Worm (Caenorhabditis elegans) whole organism, early embryonic: Measurements from ENCODE around the gene pde-2.

Source experiments
- ama-1 ChIP-seq: fragments of 150-350 bp; optimal IDR thresholded peaks from 2 replicates; lab custom pipeline; 2014
- flt-1 ChIP-seq: fragments of 200-800 bp; sonication (Bioruptor generic); IDR thresholded peaks from 2 replicates; pipeline ENCODE4 v1.3.6; 2022; ENCODE audit warnings: missing genetic modification characterization, missing compliant biosample characterization
- hmbx-1 ChIP-seq: sonication (generic microtip); optimal IDR thresholded peaks from 2 replicates; lab custom pipeline; 2016; ENCODE audit warnings: mild to moderate bottlenecking, missing genetic modification characterization, missing compliant biosample characterization
- hmg-4 ChIP-seq: fragments of 200-800 bp; sonication (Bioruptor generic); optimal IDR thresholded peaks from 2 replicates; lab custom pipeline; 2018; ENCODE audit warnings: mild to moderate bottlenecking, missing genetic modification characterization, missing compliant biosample characterization

- TF ChIP-seq hmg-4 (GFP tag; lab: Kevin White, UChicago) (no peak), ama-1 (lab: Kevin White, UChicago) (no peak), flt-1 (GFP tag; lab: Robert Waterston, UW) (no peak), hmbx-1 (no peak)
Measured at ce11 chrIII:8946285-8946684, 35.4 kb downstream of the pde-2 start.
